Worm (Caenorhabditis elegans): ENCODE measurements around the gene F54D8.10.

DNA sequence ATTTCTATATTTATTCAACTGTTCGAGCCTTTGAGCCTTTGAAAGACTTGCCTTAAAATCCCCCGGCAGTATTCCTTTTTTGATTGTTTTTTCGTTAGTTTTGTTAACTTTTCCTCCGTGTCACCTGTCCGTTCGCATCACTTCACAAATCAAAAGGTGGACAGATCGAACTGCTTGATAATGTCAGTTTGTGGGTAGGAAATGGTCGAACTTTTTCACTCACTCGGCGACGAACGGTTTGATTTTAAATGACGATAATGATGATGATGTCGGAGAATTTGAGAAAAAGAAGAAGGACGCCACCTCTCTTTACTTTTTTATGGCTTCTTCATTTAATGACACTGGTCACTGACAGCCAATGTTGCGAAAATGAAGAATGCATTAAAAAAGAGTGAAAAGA, 24.5 kb downstream of the F54D8.10 start:
- TF ChIP-seq him-1 (tag; optimal IDR thresholded peaks at IDR 0.05) (no peak), dao-5 (tag; optimal IDR thresholded peaks at IDR 0.05) (no peak)
